Worm (Caenorhabditis elegans) whole organism, dauer: ENCODE measurements around the gene pqn-57.

Source experiments
- unc-62 ChIP-seq: sonication (generic microtip); optimal IDR thresholded peaks from 2 replicates; lab custom pipeline; 2017; ENCODE audit warnings: missing biosample characterization, missing genetic modification reagents, missing genetic modification characterization

pqn-57 gene

DNA sequence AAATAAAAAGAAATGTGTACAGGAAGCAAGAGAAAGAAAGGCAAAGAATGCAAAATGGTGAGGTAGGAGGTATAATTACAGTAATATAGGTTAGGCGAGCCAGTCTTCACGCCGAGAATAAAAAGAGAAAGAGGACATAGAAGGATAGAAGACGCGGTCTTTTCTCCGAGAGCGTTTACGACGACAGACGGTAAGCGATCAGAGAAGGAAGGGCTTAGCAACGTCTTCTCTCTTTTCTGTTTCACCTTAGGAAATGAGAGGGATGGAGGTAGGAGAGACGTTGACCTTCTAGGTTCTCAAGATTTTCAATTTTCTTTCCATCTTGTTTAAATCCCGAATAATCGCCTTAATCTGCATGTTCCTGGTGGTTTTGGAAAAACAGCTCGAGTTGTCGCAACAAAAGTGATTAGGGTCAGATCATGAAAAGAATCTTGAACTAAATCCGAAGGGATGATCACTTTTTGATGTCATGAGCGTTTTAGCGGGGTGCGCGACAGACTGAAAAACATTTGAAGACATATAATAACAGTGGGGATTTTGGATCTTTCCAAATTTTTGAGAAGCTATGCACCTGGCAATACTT is 49.7 kb downstream of the pqn-57 start, which contains the start of gene cutl-29:
cutl-29 (minus strand) TSS at position 51 of the 583 bp plus-strand sequence.
- TF ChIP-seq unc-62, result no peak
